Fruit fly (Drosophila melanogaster) whole organism, wandering third instar larva: ENCODE measurements around the gene msl-1.

Source experiments
- Sp1 ChIP-seq: fragments of 200-800 bp; sonication (Bioruptor generic); optimal IDR thresholded peaks from 3 replicates; lab custom pipeline; 2019; ENCODE audit warnings: missing biosample characterization, mild to moderate bottlenecking, missing genetic modification characterization, moderate library complexity
- dl ChIP-seq, 2 experiments: fragments of 175-275, 200-275 bp in 1 of 2; fragments of 200-275 bp in 1 of 2; sonication (Bioruptor generic); optimal IDR thresholded peaks; lab custom pipeline; 2018; ENCODE audit warnings: mild to moderate bottlenecking in 2 of 2, missing biosample characterization in 2 of 2, missing genetic modification characterization in 2 of 2, moderate library complexity in 2 of 2; ENCODE audit not compliant: partially characterized antibody in 2 of 2, insufficient read depth in 1 of 2
- dmrt93B ChIP-seq: fragments of 200-800 bp; sonication (Bioruptor generic); optimal IDR thresholded peaks from 2 replicates; lab custom pipeline; 2018; ENCODE audit warnings: missing biosample characterization, mild to moderate bottlenecking, missing genetic modification characterization
- dsf ChIP-seq: sonication (Bioruptor generic); optimal IDR thresholded peaks from 2 replicates; lab custom pipeline; 2016; ENCODE audit warnings: missing biosample characterization, missing genetic modification characterization, borderline replicate concordance
- h ChIP-seq: fragments of 200-800 bp; sonication (Bioruptor generic); optimal IDR thresholded peaks from 3 replicates; lab custom pipeline; 2016; ENCODE audit warnings: missing biosample characterization, mild to moderate bottlenecking, missing genetic modification characterization
- pan ChIP-seq: fragments of >200 bp; optimal IDR thresholded peaks from 2 replicates; lab custom pipeline; 2017
- rgr ChIP-seq: fragments of 200-800 bp; sonication (Bioruptor generic); optimal IDR thresholded peaks from 3 replicates; lab custom pipeline; 2016; ENCODE audit warnings: missing biosample characterization, mild to moderate bottlenecking, missing genetic modification characterization
- usp ChIP-seq: fragments of >200 bp; optimal IDR thresholded peaks from 2 replicates; lab custom pipeline; 2017; ENCODE audit warnings: missing biosample characterization, missing genetic modification characterization

- TF ChIP-seq dmrt93B (GFP tag; lab: Kevin White, UChicago) (no peak), dl (GFP tag; optimal IDR thresholded peaks at IDR 0.05; lab: Kevin White, UChicago; ENCODE audit: insufficient read depth in 1 of 2, partially characterized antibody in 2 of 2) (no peak), rgr (GFP tag; lab: Kevin White, UChicago) (peak; percentile 59), h (GFP tag; lab: Kevin White, UChicago) (peak; percentile 43), dsf (GFP tag; lab: Kevin White, UChicago) (no peak), usp (GFP tag; lab: Kevin White, UChicago) (no peak), Sp1 (no peak), pan (lab: Kevin White, UChicago) (no peak)
These were observed 19.2 kb upstream of the msl-1 start for dm6 chr2L:18707844-18708238.
